Fruit fly (Drosophila melanogaster) whole organism, prepupa: ENCODE results near the gene CG33635.

Experiments used
- CG10669 ChIP-seq: fragments of 200-800 bp; sonication (Bioruptor generic); optimal IDR thresholded peaks from 3 replicates; lab custom pipeline; 2018; ENCODE audit warnings: missing biosample characterization, mild to moderate bottlenecking, missing genetic modification characterization, moderate library complexity
- CG11294 ChIP-seq: fragments of 200-800 bp; sonication (Bioruptor generic); IDR thresholded peaks from 2 replicates; pipeline ENCODE4 v1.3.6; 2022; ENCODE audit warnings: missing biosample characterization, missing genetic modification characterization
- CG8632 ChIP-seq: fragments of 200-800 bp; sonication (Bioruptor generic); optimal IDR thresholded peaks from 3 replicates; lab custom pipeline; 2016; ENCODE audit warnings: missing biosample characterization, missing genetic modification characterization
- CG9139 ChIP-seq: fragments of 200-800 bp; sonication (Bioruptor generic); optimal IDR thresholded peaks from 3 replicates; lab custom pipeline; 2017; ENCODE audit warnings: missing biosample characterization, mild to moderate bottlenecking, missing genetic modification characterization
- Eip78C ChIP-seq: fragments of 200-800 bp; sonication (Bioruptor generic); peaks from one replicate; lab custom pipeline; 2016; ENCODE audit warnings: missing biosample characterization, missing genetic modification characterization
- Hr39 ChIP-seq: fragments of 200-800 bp; sonication (Bioruptor generic); optimal IDR thresholded peaks from 2 replicates; lab custom pipeline; 2016; ENCODE audit warnings: missing biosample characterization, missing genetic modification characterization
- Lpt ChIP-seq: fragments of 200-800 bp; sonication (Bioruptor generic); optimal IDR thresholded peaks from 3 replicates; lab custom pipeline; 2016; ENCODE audit warnings: missing biosample characterization, missing genetic modification characterization
- Met ChIP-seq: fragments of 200-800 bp; sonication (Bioruptor generic); optimal IDR thresholded peaks from 3 replicates; lab custom pipeline; 2016; ENCODE audit warnings: missing biosample characterization, missing genetic modification characterization
- Smox ChIP-seq: fragments of 200-800 bp; sonication (Bioruptor generic); optimal IDR thresholded peaks from 3 replicates; lab custom pipeline; 2016; ENCODE audit warnings: missing biosample characterization, missing genetic modification characterization
- Sox102F ChIP-seq: fragments of 200-800 bp; sonication (Bioruptor generic); optimal IDR thresholded peaks from 2 replicates; lab custom pipeline; 2016; ENCODE audit warnings: missing biosample characterization, mild to moderate bottlenecking, missing genetic modification characterization
- fkh ChIP-seq: fragments of 200-800 bp; sonication (Bioruptor generic); optimal IDR thresholded peaks from 3 replicates; lab custom pipeline; 2017; ENCODE audit warnings: missing biosample characterization, mild to moderate bottlenecking, missing genetic modification characterization, moderate library complexity
- topi ChIP-seq: fragments of 200-800 bp; sonication (Bioruptor generic); optimal IDR thresholded peaks from 3 replicates; lab custom pipeline; 2016; ENCODE audit warnings: missing biosample characterization, missing genetic modification characterization

- no peak for TF ChIP-seq Eip78C
- TF ChIP-seq CG9139 (GFP tag; lab: Kevin White, UChicago): no peak
- no peak for TF ChIP-seq Met
- no peak for TF ChIP-seq Lpt
- TF ChIP-seq Sox102F: no peak
- TF ChIP-seq Hr39 (GFP tag; lab: Kevin White, UChicago): no peak
- TF ChIP-seq fkh (GFP tag; lab: Kevin White, UChicago): no peak
- no peak for TF ChIP-seq topi
- no peak for TF ChIP-seq CG8632 (GFP tag; lab: Kevin White, UChicago)
- TF ChIP-seq CG11294: no peak
- TF ChIP-seq CG10669 (GFP tag; lab: Kevin White, UChicago): no peak
- TF ChIP-seq Smox (GFP tag; lab: Kevin White, UChicago): no peak
These were observed 24.1 kb upstream of the CG33635 start for dm6 chr2L:182360-183144.
